Worm (Caenorhabditis elegans): ENCODE results near the gene R11D1.2.

The R11D1.2 gene

ce11 chrV:12704077-12704476, 4.3 kb upstream of the R11D1.2 start, which contains the start of gene R11D1.1:
R11D1.1 (plus strand) TSS chrV:12704377.
- no peak for TF ChIP-seq pha-4 (tag; optimal IDR thresholded peaks at IDR 0.05)
- no peak for TF ChIP-seq sptf-1 (tag; optimal IDR thresholded peaks at IDR 0.05)
- no peak for TF ChIP-seq ces-1 (GFP tag; optimal IDR thresholded peaks at IDR 0.05)
- no peak for TF ChIP-seq nhr-28 (tag; optimal IDR thresholded peaks at IDR 0.05)
- TF ChIP-seq nhr-12 (tag; optimal IDR thresholded peaks at IDR 0.05) = no peak

ce11 chrV:12706511-12706910, 1.9 kb upstream of the R11D1.2 start:
- TF ChIP-seq ceh-83 (GFP tag; optimal IDR thresholded peaks at IDR 0.05) (no peak), ham-2 (GFP tag; optimal IDR thresholded peaks at IDR 0.05) (no peak), unc-39 (tag; optimal IDR thresholded peaks at IDR 0.05) (no peak), mab-5 (tag; optimal IDR thresholded peaks at IDR 0.05) (no peak), tbx-8 (GFP tag; optimal IDR thresholded peaks at IDR 0.05) (no peak), lsy-2 (tag; optimal IDR thresholded peaks at IDR 0.05) (no peak), ztf-11 (tag; optimal IDR thresholded peaks at IDR 0.05) (no peak), flh-1 (GFP tag; optimal IDR thresholded peaks at IDR 0.05) (no peak), bed-3 (GFP tag; optimal IDR thresholded peaks at IDR 0.05) (no peak), cnd-1 (tag; optimal IDR thresholded peaks at IDR 0.05) (no peak), mls-2 (tag; optimal IDR thresholded peaks at IDR 0.05) (no peak), nhr-12 (tag; optimal IDR thresholded peaks at IDR 0.05) (no peak), nhr-28 (tag; optimal IDR thresholded peaks at IDR 0.05) (no peak)

- TF ChIP-seq ztf-11 (tag; optimal IDR thresholded peaks at IDR 0.05) (no peak), snpc-4 (tag; optimal IDR thresholded peaks at IDR 0.05) (no peak), nhr-12 (tag; optimal IDR thresholded peaks at IDR 0.05) (no peak), sem-2 (GFP tag; optimal IDR thresholded peaks at IDR 0.05) (no peak), ceh-43 (GFP tag; optimal IDR thresholded peaks at IDR 0.05) (no peak), drap-1 (GFP tag; optimal IDR thresholded peaks at IDR 0.05) (no peak), mab-5 (tag; optimal IDR thresholded peaks at IDR 0.05) (no peak), zip-8 (tag; optimal IDR thresholded peaks at IDR 0.05) (no peak), ces-1 (GFP tag; optimal IDR thresholded peaks at IDR 0.05) (no peak), unc-39 (tag; optimal IDR thresholded peaks at IDR 0.05) (no peak), nhr-237 (tag; optimal IDR thresholded peaks at IDR 0.05) (no peak), elt-1 (tag; optimal IDR thresholded peaks at IDR 0.05; ENCODE audit: borderline replicate concordance, insufficient read depth) (no peak), ceh-83 (GFP tag; optimal IDR thresholded peaks at IDR 0.05) (no peak), bed-3 (GFP tag; optimal IDR thresholded peaks at IDR 0.05) (no peak), sptf-1 (tag; optimal IDR thresholded peaks at IDR 0.05) (no peak), lsy-2 (tag; optimal IDR thresholded peaks at IDR 0.05) (no peak), hlh-1 (tag; optimal IDR thresholded peaks at IDR 0.05) (no peak), pha-4 (tag; optimal IDR thresholded peaks at IDR 0.05) (no peak)
Observed at ce11 chrV:12711999-12712398, 3.6 kb downstream of the R11D1.2 start, which contains the start of gene R11D1.3. R11D1.3 (minus strand) TSS chrV:12712099.

ce11 chrV:12714120-12714519, 5.7 kb downstream of the R11D1.2 start, which contains the start of gene R11D1.4:
R11D1.4 (minus strand) TSS chrV:12714220.
- no peak for TF ChIP-seq elt-3 (tag; optimal IDR thresholded peaks at IDR 0.05)
- no peak for TF ChIP-seq unc-120 (tag; optimal IDR thresholded peaks at IDR 0.05; ENCODE audit: poor library complexity, severe bottlenecking)
- no peak for TF ChIP-seq sptf-1 (tag; optimal IDR thresholded peaks at IDR 0.05)
- no peak for TF ChIP-seq lin-32 (GFP tag; optimal IDR thresholded peaks at IDR 0.05)
- no peak for TF ChIP-seq lsy-2 (tag; optimal IDR thresholded peaks at IDR 0.05)
- no peak for TF ChIP-seq nhr-76 (tag; optimal IDR thresholded peaks at IDR 0.05)
- no peak for TF ChIP-seq mep-1 (tag; optimal IDR thresholded peaks at IDR 0.05)
- no peak for TF ChIP-seq blmp-1 (tag; optimal IDR thresholded peaks at IDR 0.05)
- TF ChIP-seq lin-13 (tag; optimal IDR thresholded peaks at IDR 0.05) = no peak

- TF ChIP-seq elt-1 (tag; optimal IDR thresholded peaks at IDR 0.05; ENCODE audit: borderline replicate concordance, insufficient read depth) (no peak), snpc-4 (tag; optimal IDR thresholded peaks at IDR 0.05) (no peak), nhr-28 (tag; optimal IDR thresholded peaks at IDR 0.05) (no peak), ceh-39 (tag; optimal IDR thresholded peaks at IDR 0.05) (no peak), drap-1 (GFP tag; optimal IDR thresholded peaks at IDR 0.05) (no peak), nhr-2 (tag; optimal IDR thresholded peaks at IDR 0.05) (no peak), nhr-237 (tag; optimal IDR thresholded peaks at IDR 0.05) (no peak), nhr-76 (tag; optimal IDR thresholded peaks at IDR 0.05) (no peak), mab-5 (tag; optimal IDR thresholded peaks at IDR 0.05) (no peak), mep-1 (tag; optimal IDR thresholded peaks at IDR 0.05) (no peak), cnd-1 (tag; optimal IDR thresholded peaks at IDR 0.05) (no peak), elt-3 (tag; optimal IDR thresholded peaks at IDR 0.05) (no peak), mls-2 (tag; optimal IDR thresholded peaks at IDR 0.05) (no peak), lin-13 (tag; optimal IDR thresholded peaks at IDR 0.05) (no peak), unc-39 (tag; optimal IDR thresholded peaks at IDR 0.05) (no peak), hlh-1 (tag; optimal IDR thresholded peaks at IDR 0.05) (no peak), M03D4.4 (tag; optimal IDR thresholded peaks at IDR 0.05) (no peak), ceh-43 (GFP tag; optimal IDR thresholded peaks at IDR 0.05) (no peak)
Observed at ce11 chrV:12716447-12716846, 8.0 kb downstream of the R11D1.2 start, which contains the start of gene str-178. str-178 (minus strand) TSS chrV:12716547.

Measured in whole organism, mixed stage, embryonic.